Worm (Caenorhabditis elegans): ENCODE data around the gene R03D7.15.

The R03D7.15 gene

DNA sequence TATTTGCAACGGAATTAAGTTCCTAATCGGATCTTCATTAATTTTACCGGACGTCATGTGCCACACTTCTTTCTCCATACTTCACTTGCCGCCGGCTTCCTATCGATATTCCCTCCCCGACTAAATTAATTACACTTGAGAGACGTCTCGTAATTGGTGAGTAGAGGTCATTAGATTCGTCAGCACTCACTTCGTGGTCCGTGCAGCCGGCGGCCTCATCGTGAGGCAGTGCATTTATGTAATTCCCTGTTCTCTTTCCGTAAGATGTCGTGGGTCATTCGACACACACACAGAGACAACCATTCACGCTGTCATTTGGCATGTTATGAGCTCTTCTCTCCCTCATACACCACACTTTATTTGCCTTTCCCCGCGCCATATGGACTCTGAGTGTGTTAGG, 48.6 kb downstream of the R03D7.15 start:
- peak; percentile 99 for TF ChIP-seq unc-42 (tag; optimal IDR thresholded peaks at IDR 0.05)
- peak; percentile 39 for TF ChIP-seq ttx-3 (tag; optimal IDR thresholded peaks at IDR 0.05)
- no peak for TF ChIP-seq pros-1 (tag; optimal IDR thresholded peaks at IDR 0.05)
- TF ChIP-seq zip-5 (tag; optimal IDR thresholded peaks at IDR 0.05): no peak
- TF ChIP-seq pag-3 (tag; optimal IDR thresholded peaks at IDR 0.05; ENCODE audit: borderline replicate concordance): no peak
- no peak for TF ChIP-seq ceh-18 (tag; optimal IDR thresholded peaks at IDR 0.05)
- TF ChIP-seq pha-2 (tag; optimal IDR thresholded peaks at IDR 0.05): no peak
- TF ChIP-seq ceh-31 (tag; optimal IDR thresholded peaks at IDR 0.05): peak; percentile 74
- no peak for TF ChIP-seq sox-2 (GFP tag; IDR thresholded peaks at IDR 0.05)
- no peak for TF ChIP-seq ztf-16 (tag; optimal IDR thresholded peaks at IDR 0.05)
- no peak for TF ChIP-seq ceh-6 (GFP tag; optimal IDR thresholded peaks at IDR 0.05)
- TF ChIP-seq ceh-22 (tag; optimal IDR thresholded peaks at IDR 0.05): no peak
- TF ChIP-seq lim-6 (tag; optimal IDR thresholded peaks at IDR 0.05): no peak
- TF ChIP-seq ceh-34 (tag; optimal IDR thresholded peaks at IDR 0.05): no peak
- no peak for TF ChIP-seq F13H6.1 (tag; optimal IDR thresholded peaks at IDR 0.05)
- TF ChIP-seq C38D4.7 (GFP tag; optimal IDR thresholded peaks at IDR 0.05): no peak
- no peak for TF ChIP-seq sox-4 (tag; optimal IDR thresholded peaks at IDR 0.05)
- no peak for TF ChIP-seq hlh-8 (tag; optimal IDR thresholded peaks at IDR 0.05)
- TF ChIP-seq ceh-48 (tag; optimal IDR thresholded peaks at IDR 0.05): peak; percentile 2
- no peak for TF ChIP-seq sdc-2 (tag; optimal IDR thresholded peaks at IDR 0.05)
- no peak for TF ChIP-seq tbx-7 (tag; optimal IDR thresholded peaks at IDR 0.05)
- no peak for TF ChIP-seq elt-4 (tag; optimal IDR thresholded peaks at IDR 0.05)
- TF ChIP-seq hlh-13 (GFP tag; optimal IDR thresholded peaks at IDR 0.05): no peak
- peak; percentile 52 for TF ChIP-seq tbx-2 (tag; optimal IDR thresholded peaks at IDR 0.05)
- TF ChIP-seq fkh-10 (GFP tag; optimal IDR thresholded peaks at IDR 0.05): no peak
- peak; percentile 66 for TF ChIP-seq ceh-14 (tag; optimal IDR thresholded peaks at IDR 0.05)
- TF ChIP-seq nhr-11 (tag; optimal IDR thresholded peaks at IDR 0.05): no peak
- TF ChIP-seq unc-86 (tag; optimal IDR thresholded peaks at IDR 0.05): no peak
- no peak for TF ChIP-seq ets-4 (tag; optimal IDR thresholded peaks at IDR 0.05)
- TF ChIP-seq hlh-30 (tag; optimal IDR thresholded peaks at IDR 0.05; ENCODE audit: insufficient read depth): no peak
- TF ChIP-seq dmd-4 (tag; optimal IDR thresholded peaks at IDR 0.05; ENCODE audit: borderline replicate concordance): no peak
